Worm (Caenorhabditis elegans) whole organism, midembryonic: ENCODE data around the gene lin-36.
A peak's percentile ranks its signal among the peaks of the same experiment; 100 is the strongest.

Experiments used
- T22C8.4 ChIP-seq: fragments of 200-800 bp; sonication (Bioruptor generic); IDR thresholded peaks from 2 replicates; pipeline ENCODE4 v1.3.6; 2022; ENCODE audit warnings: missing genetic modification characterization, missing compliant biosample characterization
- cog-1 ChIP-seq: sonication (generic microtip); optimal IDR thresholded peaks from 2 replicates; lab custom pipeline; 2016; ENCODE audit warnings: missing genetic modification characterization, missing compliant biosample characterization
- flt-1 ChIP-seq: fragments of 200-800 bp; sonication (Bioruptor generic); IDR thresholded peaks from 2 replicates; pipeline ENCODE4 v1.3.6; 2022; ENCODE audit warnings: missing genetic modification characterization, missing compliant biosample characterization
- klf-2 ChIP-seq: fragments of 200-800 bp; sonication (Bioruptor generic); conservative IDR thresholded peaks from 2 replicates; pipeline ENCODE4 v1.3.6; 2022; ENCODE audit warnings: missing genetic modification reagents, missing genetic modification characterization, missing compliant biosample characterization
- med-1 ChIP-seq: sonication (generic microtip); optimal IDR thresholded peaks from 2 replicates; lab custom pipeline; 2017; ENCODE audit warnings: missing genetic modification characterization, mild to moderate bottlenecking, missing compliant biosample characterization, antibody characterized with exemption, missing genetic modification reagents; ENCODE audit not compliant: insufficient read depth
- ref-1 ChIP-seq: fragments of 200-800 bp; sonication (Bioruptor generic); conservative IDR thresholded peaks from 2 replicates; pipeline ENCODE4 v1.3.6; 2022; ENCODE audit warnings: missing genetic modification reagents, missing genetic modification characterization, missing compliant biosample characterization
- tab-1 ChIP-seq: fragments of 200-800 bp; sonication (Bioruptor generic); IDR thresholded peaks from 2 replicates; pipeline ENCODE4 v1.3.6; 2022; ENCODE audit warnings: missing genetic modification characterization, missing compliant biosample characterization
- ztf-23 ChIP-seq: fragments of 200-800 bp; sonication (Bioruptor generic); IDR thresholded peaks from 2 replicates; pipeline ENCODE4 v1.3.6; 2022; ENCODE audit warnings: missing genetic modification reagents, missing genetic modification characterization, missing compliant biosample characterization
- ztf-29 ChIP-seq: fragments of 200-800 bp; sonication (Bioruptor generic); IDR thresholded peaks from 2 replicates; pipeline ENCODE4 v1.3.6; 2022; ENCODE audit warnings: missing genetic modification reagents, missing genetic modification characterization, missing compliant biosample characterization

The lin-36 gene

DNA sequence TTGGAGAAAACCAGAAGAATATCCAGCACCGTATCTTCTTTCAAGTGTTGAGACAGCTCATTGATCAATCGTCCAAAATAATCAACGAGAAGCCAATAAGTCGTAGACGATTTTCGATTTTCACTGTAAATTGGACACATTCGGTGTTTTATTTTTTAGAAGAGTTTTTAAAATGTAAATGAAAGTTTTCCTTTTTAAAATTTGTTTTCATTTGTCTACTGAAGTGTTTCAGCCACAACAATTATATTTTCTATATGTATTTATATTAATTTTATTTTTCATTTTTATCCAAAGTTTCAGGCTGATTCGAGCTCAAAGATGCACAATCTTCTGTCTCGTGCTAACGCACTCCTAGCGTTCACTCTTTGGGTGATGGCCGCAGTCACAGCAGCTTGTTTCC, 24.0 kb upstream of the lin-36 start, which contains the start of gene spcs-3:
Gene spcs-3 (plus strand): TSS at position 301 of the 400 bp plus-strand sequence.
- TF ChIP-seq flt-1 (no peak), T22C8.4 (GFP tag; lab: Robert Waterston, UW) (no peak), ref-1 (no peak), ztf-29 (no peak), ztf-23 (no peak), tab-1 (GFP tag; lab: Robert Waterston, UW) (no peak), klf-2 (GFP tag; lab: Robert Waterston, UW) (no peak), med-1 (GFP tag; lab: Kevin White, UChicago) (no peak), cog-1 (tag; lab: Kevin White, UChicago) (no peak)

DNA sequence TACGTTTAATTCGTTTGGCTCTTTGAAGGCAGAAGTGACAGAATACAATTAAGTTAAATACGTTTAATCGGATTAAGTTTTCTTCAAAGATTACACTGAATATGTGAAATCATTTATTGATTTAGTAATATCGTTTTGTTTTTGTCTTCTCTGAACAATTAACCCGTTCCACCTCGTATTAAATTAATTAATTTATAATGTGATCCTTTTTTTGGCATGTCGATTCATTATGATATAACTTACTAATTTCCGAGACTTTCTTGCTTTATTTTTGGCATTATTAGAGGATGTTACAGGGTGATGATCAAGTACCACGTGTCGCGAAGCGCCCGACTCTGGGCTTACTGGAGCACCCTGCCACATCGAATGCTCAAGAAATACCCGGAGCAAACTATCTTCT, 23.5 kb upstream of the lin-36 start, which contains the start of gene K12H4.5:
Gene K12H4.5 (plus strand): TSS at position 301 of the 400 bp plus-strand sequence.
- TF ChIP-seq ztf-29 (no peak), klf-2 (GFP tag; lab: Robert Waterston, UW) (no peak), ref-1 (no peak), flt-1 (no peak), med-1 (GFP tag; lab: Kevin White, UChicago) (no peak), T22C8.4 (GFP tag; lab: Robert Waterston, UW) (no peak), cog-1 (tag; lab: Kevin White, UChicago) (no peak)

DNA sequence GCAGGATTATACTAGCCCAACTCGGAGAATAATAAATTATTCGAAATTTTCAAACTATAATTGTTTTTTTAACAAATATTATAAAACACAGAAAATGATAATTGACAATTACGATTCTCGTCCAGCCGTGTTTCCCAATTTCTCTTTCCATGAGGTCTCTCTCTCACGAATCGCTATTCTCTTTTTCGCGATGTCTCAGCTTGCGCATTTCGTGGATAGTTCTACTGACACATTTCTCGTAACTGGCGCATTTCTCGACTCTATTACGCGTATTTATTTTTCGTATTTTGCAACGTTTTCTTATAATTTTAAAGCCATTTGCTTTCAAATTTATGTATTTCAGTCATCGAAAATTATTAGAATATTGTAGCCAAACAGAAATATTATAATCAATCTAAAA, 23.1 kb upstream of the lin-36 start:
- TF ChIP-seq med-1 (GFP tag; lab: Kevin White, UChicago) (peak; percentile 73), ref-1 (peak; percentile 100), cog-1 (tag; lab: Kevin White, UChicago) (peak; percentile 100), flt-1 (peak; percentile 100), klf-2 (GFP tag; lab: Robert Waterston, UW) (peak; percentile 100), tab-1 (GFP tag; lab: Robert Waterston, UW) (peak; percentile 99), ztf-23 (peak; percentile 99), ztf-29 (peak; percentile 99), T22C8.4 (GFP tag; lab: Robert Waterston, UW) (peak; percentile 99)

DNA sequence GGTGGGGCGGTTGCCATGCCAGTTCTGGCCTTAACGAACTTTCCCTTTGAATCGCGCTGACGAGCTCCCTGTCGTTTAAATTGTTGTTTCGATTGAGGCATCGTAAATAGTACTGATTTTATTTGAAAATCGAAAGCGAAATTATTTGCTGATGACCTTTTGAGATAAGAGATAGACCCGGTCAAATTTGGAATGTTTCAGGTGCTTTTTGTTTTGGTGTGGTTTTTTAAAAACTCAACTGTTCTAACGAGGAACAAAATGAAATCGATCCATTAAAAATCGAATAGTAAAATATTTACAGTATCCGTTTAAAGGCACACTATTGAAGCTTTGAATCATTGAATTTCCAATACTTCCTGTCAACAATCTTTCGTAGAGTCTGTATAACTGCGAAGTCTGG, 22.1 kb upstream of the lin-36 start, which contains the start of gene K12H4.6:
Gene K12H4.6 (minus strand): TSS at position 101 of the 400 bp plus-strand sequence.
- no peak for TF ChIP-seq T22C8.4 (GFP tag; lab: Robert Waterston, UW)
- no peak for TF ChIP-seq ztf-29
- no peak for TF ChIP-seq ztf-23
- TF ChIP-seq cog-1 (tag; lab: Kevin White, UChicago), result no peak
- TF ChIP-seq med-1 (GFP tag; lab: Kevin White, UChicago), result no peak
- TF ChIP-seq tab-1 (GFP tag; lab: Robert Waterston, UW), result no peak
- no peak for TF ChIP-seq flt-1
- TF ChIP-seq ref-1, result no peak
- TF ChIP-seq klf-2 (GFP tag; lab: Robert Waterston, UW), result no peak

DNA sequence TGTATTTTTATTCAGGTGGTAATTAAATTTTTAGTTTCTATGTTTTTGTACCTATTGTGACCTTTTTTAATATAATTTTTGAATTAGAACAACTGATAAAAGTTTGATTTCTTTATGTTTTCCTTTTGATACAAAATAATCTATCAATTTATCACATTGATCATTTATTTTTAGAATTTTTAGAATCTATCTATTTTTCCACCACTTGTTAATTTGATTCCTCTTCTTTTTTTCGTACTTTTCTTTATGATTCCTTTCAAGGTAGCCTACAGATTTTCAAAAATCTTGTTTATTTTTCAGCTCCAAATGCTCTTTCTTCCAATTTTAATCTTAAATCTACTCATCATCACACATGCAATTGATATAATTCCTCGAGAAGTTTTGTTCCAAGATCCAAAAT, 17.3 kb upstream of the lin-36 start, which contains the start of gene dpf-6:
Gene dpf-6 (plus strand): TSS at position 301 of the 400 bp plus-strand sequence.
- TF ChIP-seq flt-1, result no peak
- no peak for TF ChIP-seq ztf-29
- TF ChIP-seq ref-1, result no peak
- TF ChIP-seq klf-2 (GFP tag; lab: Robert Waterston, UW), result no peak
- TF ChIP-seq cog-1 (tag; lab: Kevin White, UChicago), result no peak
- no peak for TF ChIP-seq T22C8.4 (GFP tag; lab: Robert Waterston, UW)
- no peak for TF ChIP-seq ztf-23
- TF ChIP-seq tab-1 (GFP tag; lab: Robert Waterston, UW), result no peak
- TF ChIP-seq med-1 (GFP tag; lab: Kevin White, UChicago), result no peak

DNA sequence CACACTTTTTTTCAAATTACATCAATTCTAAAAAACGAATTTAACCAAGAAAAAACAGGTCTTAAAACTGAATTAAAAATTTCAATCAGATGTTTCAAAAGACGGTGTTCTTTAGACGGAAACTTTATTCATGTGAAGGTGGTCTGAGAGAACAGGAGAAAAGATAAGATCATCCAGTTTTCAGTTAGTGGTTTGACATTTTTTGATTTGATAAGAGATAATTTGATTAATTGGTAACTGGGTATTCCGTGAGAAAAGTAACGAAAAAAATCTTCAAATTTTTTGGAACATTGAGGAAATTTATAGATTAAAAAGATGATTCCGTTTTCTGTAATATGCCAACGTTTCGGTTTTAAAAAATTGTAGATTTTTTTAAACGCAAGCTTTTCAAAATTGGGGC, 15.8 kb upstream of the lin-36 start:
- TF ChIP-seq cog-1 (tag; lab: Kevin White, UChicago), result no peak
- no peak for TF ChIP-seq ztf-29
- no peak for TF ChIP-seq ref-1
- TF ChIP-seq tab-1 (GFP tag; lab: Robert Waterston, UW), result no peak
- TF ChIP-seq flt-1, result no peak
- TF ChIP-seq T22C8.4 (GFP tag; lab: Robert Waterston, UW), result no peak
- TF ChIP-seq med-1 (GFP tag; lab: Kevin White, UChicago), result no peak
- no peak for TF ChIP-seq klf-2 (GFP tag; lab: Robert Waterston, UW)
- no peak for TF ChIP-seq ztf-23

DNA sequence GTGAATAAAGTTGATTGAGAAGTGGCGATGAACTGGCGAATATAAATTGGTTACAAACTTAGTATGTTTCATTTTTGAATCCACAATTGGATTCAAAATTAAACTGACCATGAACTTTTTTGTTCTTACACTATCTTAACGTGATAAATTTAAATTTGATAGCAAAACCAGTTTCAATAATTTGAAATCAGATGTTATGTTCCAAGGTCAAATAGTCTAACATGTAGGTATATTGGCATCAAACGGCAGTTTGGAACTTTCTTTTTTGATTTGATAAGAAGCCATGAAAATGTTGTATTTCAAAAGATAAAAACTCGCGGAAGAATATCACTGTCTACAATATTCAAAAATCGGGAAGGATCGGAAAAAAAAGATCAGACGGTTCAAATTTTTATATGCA, 15.4 kb upstream of the lin-36 start:
- no peak for TF ChIP-seq ref-1
- TF ChIP-seq med-1 (GFP tag; lab: Kevin White, UChicago), result no peak
- no peak for TF ChIP-seq klf-2 (GFP tag; lab: Robert Waterston, UW)
- TF ChIP-seq ztf-23, result no peak
- no peak for TF ChIP-seq flt-1
- no peak for TF ChIP-seq cog-1 (tag; lab: Kevin White, UChicago)
- TF ChIP-seq tab-1 (GFP tag; lab: Robert Waterston, UW), result no peak
- no peak for TF ChIP-seq T22C8.4 (GFP tag; lab: Robert Waterston, UW)
- no peak for TF ChIP-seq ztf-29

DNA sequence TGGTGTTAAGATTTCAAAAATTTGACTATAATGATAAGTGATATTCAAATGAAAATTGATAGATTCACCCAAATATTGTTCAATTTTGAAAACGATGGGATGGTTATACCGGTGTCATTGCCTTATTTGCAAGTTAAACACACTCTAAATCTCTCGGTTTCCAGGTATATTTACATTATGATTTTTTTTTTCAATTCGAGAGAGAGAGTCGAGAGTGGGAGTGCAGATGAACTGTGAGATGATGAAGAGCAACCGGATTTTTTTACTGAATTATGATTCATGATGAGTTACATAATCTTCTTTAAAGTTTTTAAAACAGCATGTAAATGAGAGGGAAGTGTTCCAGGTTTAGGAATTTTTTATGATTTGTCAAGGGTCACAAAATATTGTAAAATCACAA, 12.9 kb upstream of the lin-36 start, which contains the start of gene F44B9.10:
Gene F44B9.10 (minus strand): TSS at position 101 of the 400 bp plus-strand sequence.
- no peak for TF ChIP-seq T22C8.4 (GFP tag; lab: Robert Waterston, UW)
- TF ChIP-seq tab-1 (GFP tag; lab: Robert Waterston, UW), result no peak
- no peak for TF ChIP-seq klf-2 (GFP tag; lab: Robert Waterston, UW)
- no peak for TF ChIP-seq cog-1 (tag; lab: Kevin White, UChicago)
- no peak for TF ChIP-seq med-1 (GFP tag; lab: Kevin White, UChicago)
- TF ChIP-seq ztf-29, result no peak
- no peak for TF ChIP-seq flt-1
- TF ChIP-seq ztf-23, result no peak
- TF ChIP-seq ref-1, result no peak

DNA sequence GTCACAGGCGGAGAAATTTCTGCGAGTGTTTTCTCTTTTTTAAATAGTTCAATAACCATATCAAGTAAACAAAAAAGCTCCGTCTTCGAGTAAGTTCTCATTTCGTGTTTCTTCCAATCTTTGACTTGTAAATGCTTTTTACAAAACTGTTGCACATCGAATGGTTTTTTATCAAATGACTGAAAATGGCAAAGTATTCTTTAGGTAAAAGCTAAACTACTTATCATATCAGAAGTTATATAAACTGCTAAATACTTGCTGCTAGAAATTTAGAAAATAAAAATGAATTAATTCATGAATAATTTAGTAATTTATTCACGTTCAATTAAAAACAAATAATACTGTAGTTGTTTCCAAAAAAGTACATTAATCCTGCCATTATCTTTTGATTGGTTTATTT, 10.3 kb upstream of the lin-36 start, which contains the start of gene F44B9.9:
Gene F44B9.9 (minus strand): TSS at position 101 of the 400 bp plus-strand sequence.
- no peak for TF ChIP-seq med-1 (GFP tag; lab: Kevin White, UChicago)
- TF ChIP-seq cog-1 (tag; lab: Kevin White, UChicago), result no peak
- no peak for TF ChIP-seq flt-1

DNA sequence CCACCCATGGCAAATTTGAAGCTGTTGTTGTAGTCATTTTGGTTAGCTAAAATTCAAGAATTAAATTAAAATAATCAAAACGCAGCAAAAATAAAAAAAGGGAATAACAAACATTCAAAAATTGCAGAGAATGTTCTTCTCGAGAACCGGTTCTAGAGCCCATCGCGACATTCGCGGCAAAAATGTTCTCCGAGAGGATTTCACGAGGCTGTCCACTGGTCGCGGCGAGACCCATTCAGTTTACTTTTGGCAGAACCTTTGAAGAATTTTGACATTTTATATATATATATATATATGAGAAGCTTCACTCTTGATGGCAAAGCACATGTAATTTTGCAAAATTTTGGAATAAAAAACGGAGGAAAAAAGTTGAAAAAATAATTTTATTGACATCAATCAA, 8.8 kb upstream of the lin-36 start, which contains the start of gene F44B9.8:
Gene F44B9.8 (minus strand): TSS at position 163 of the 400 bp plus-strand sequence.
- no peak for TF ChIP-seq med-1 (GFP tag; lab: Kevin White, UChicago)
- no peak for TF ChIP-seq cog-1 (tag; lab: Kevin White, UChicago)
- no peak for TF ChIP-seq flt-1
- TF ChIP-seq klf-2 (GFP tag; lab: Robert Waterston, UW), result no peak
- TF ChIP-seq tab-1 (GFP tag; lab: Robert Waterston, UW), result no peak
- TF ChIP-seq ztf-23, result no peak
- no peak for TF ChIP-seq T22C8.4 (GFP tag; lab: Robert Waterston, UW)
- no peak for TF ChIP-seq ztf-29
- no peak for TF ChIP-seq ref-1
